Worm (Caenorhabditis elegans) whole organism, early embryonic: Measurements from ENCODE around the gene F21C10.9.

Source experiments
- B0310.2 ChIP-seq: sonication (generic microtip); optimal IDR thresholded peaks from 2 replicates; lab custom pipeline; 2016; ENCODE audit warnings: mild to moderate bottlenecking, missing genetic modification characterization, missing compliant biosample characterization
- aly-1 ChIP-seq: sonication (generic microtip); optimal IDR thresholded peaks from 2 replicates; lab custom pipeline; 2016; ENCODE audit warnings: missing genetic modification characterization, missing compliant biosample characterization
- ama-1 ChIP-seq: fragments of 150-350 bp; optimal IDR thresholded peaks from 2 replicates; lab custom pipeline; 2014
- pes-1 ChIP-seq: fragments of 200-800 bp; sonication (Bioruptor generic); IDR thresholded peaks from 2 replicates; pipeline ENCODE4 v1.3.6; 2022; ENCODE audit warnings: missing genetic modification reagents, missing genetic modification characterization, missing compliant biosample characterization
- scrt-1 ChIP-seq: fragments of 200-800 bp; sonication (Bioruptor generic); IDR thresholded peaks from 2 replicates; pipeline ENCODE4 v1.3.6; 2022; ENCODE audit warnings: missing genetic modification characterization, missing compliant biosample characterization

DNA sequence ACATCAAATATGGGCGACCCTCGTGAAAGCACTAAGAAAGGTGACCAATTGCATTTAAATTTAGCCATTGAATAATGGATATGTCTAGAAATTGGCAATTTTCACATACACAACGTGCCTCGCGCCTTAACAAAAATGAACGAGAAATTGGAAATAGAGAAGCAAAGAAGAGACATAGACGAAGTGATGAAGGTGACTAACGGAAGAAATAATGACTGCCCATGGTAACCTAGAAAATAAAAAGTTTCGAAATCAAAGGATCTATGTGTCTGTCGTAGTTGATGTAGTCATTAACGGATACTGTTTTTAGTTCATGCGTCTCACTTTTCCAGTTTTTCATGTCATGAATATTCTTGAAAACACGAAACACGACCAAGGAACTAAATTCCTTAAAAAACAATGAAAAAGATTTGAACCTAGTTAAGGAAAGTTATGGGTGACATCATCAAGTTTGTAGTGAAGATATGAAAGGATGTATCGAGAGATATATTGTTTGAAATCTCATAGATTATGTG lies 20.4 kb downstream of the F21C10.9 start:
- TF ChIP-seq scrt-1 (GFP tag; lab: Robert Waterston, UW) (no peak), pes-1 (GFP tag; lab: Robert Waterston, UW) (no peak), ama-1 (lab: Kevin White, UChicago) (no peak), B0310.2 (tag; lab: Kevin White, UChicago) (no peak), aly-1 (tag; lab: Kevin White, UChicago) (no peak)
